Worm (Caenorhabditis elegans) whole organism, mixed stage, embryonic: ENCODE results near the gene nspb-12.

Experiments used
- blmp-1 ChIP-seq: fragments of 150-350 bp; optimal IDR thresholded peaks from 2 replicates; lab custom pipeline; 2014; ENCODE audit warnings: missing biosample characterization, missing genetic modification characterization
- ceh-39 ChIP-seq: fragments of 150-350 bp; optimal IDR thresholded peaks from 2 replicates; lab custom pipeline; 2014; ENCODE audit warnings: missing biosample characterization, missing genetic modification characterization
- ceh-43 ChIP-seq: fragments of 200-800 bp; sonication (Bioruptor generic); optimal IDR thresholded peaks from 2 replicates; lab custom pipeline; 2018; ENCODE audit warnings: mild to moderate bottlenecking, missing genetic modification characterization, moderate library complexity, missing compliant biosample characterization
- lin-13 ChIP-seq: fragments of 150-350 bp; optimal IDR thresholded peaks from 2 replicates; lab custom pipeline; 2014; ENCODE audit warnings: missing biosample characterization, missing genetic modification characterization
- unc-62 ChIP-seq: fragments of 150-350 bp; optimal IDR thresholded peaks from 2 replicates; lab custom pipeline; 2014; ENCODE audit warnings: missing biosample characterization, missing genetic modification reagents, missing genetic modification characterization

ce11 chrIII:5565699-5566098, 2.9 kb downstream of the nspb-12 start:
- TF ChIP-seq blmp-1 (no peak), unc-62 (GFP tag; lab: Kevin White, UChicago) (no peak), ceh-39 (tag; lab: Kevin White, UChicago) (no peak), lin-13 (tag; lab: Kevin White, UChicago) (no peak), ceh-43 (GFP tag; lab: Kevin White, UChicago) (no peak)
